Fruit fly (Drosophila melanogaster) whole organism, embryonic: ENCODE measurements around the gene Rad60.
A peak's percentile ranks its signal among the peaks of the same experiment; 100 is the strongest.

Experiments used
- Adf1 ChIP-seq: fragments of 200-800 bp; sonication (Bioruptor generic); IDR thresholded peaks from 2 replicates; pipeline ENCODE4 v1.3.6; 2022; ENCODE audit warnings: missing biosample characterization, missing genetic modification characterization
- Bdp1 ChIP-seq: fragments of 200-800 bp; sonication (Bioruptor generic); optimal IDR thresholded peaks from 3 replicates; lab custom pipeline; 2016; ENCODE audit warnings: missing biosample characterization, missing genetic modification characterization
- Bgb ChIP-seq: fragments of 200-800 bp; sonication (Bioruptor generic); IDR thresholded peaks from 2 replicates; pipeline ENCODE4 v1.3.6; 2022; ENCODE audit warnings: missing biosample characterization, missing genetic modification characterization; ENCODE audit not compliant: partially characterized antibody
- CG10321 ChIP-seq: fragments of 200-800 bp; sonication (Bioruptor generic); IDR thresholded peaks from 2 replicates; pipeline ENCODE4 v1.3.6; 2022; ENCODE audit warnings: missing biosample characterization, missing genetic modification characterization
- CG11723 ChIP-seq: fragments of 200-800 bp; sonication (Bioruptor generic); optimal IDR thresholded peaks from 2 replicates; lab custom pipeline; 2017; ENCODE audit warnings: missing biosample characterization, mild to moderate bottlenecking, missing genetic modification characterization
- CG12236 ChIP-seq: fragments of 200-800 bp; sonication (Bioruptor generic); optimal IDR thresholded peaks from 2 replicates; lab custom pipeline; 2016; ENCODE audit warnings: missing biosample characterization, missing genetic modification characterization
- CG12769 ChIP-seq: fragments of 200-800 bp; sonication (Bioruptor generic); optimal IDR thresholded peaks from 2 replicates; lab custom pipeline; 2019; ENCODE audit warnings: missing biosample characterization, mild to moderate bottlenecking, missing genetic modification characterization, moderate library complexity
- CG13624 ChIP-seq: fragments of 200-800 bp; sonication (Bioruptor generic); optimal IDR thresholded peaks from 2 replicates; lab custom pipeline; 2016; ENCODE audit warnings: missing biosample characterization, missing genetic modification characterization
- CG13894 ChIP-seq: fragments of 200-800 bp; sonication (Bioruptor generic); optimal IDR thresholded peaks from 3 replicates; lab custom pipeline; 2018; ENCODE audit warnings: missing biosample characterization, mild to moderate bottlenecking, missing genetic modification characterization, moderate library complexity
- CG14050 ChIP-seq: fragments of 200-800 bp; sonication (Bioruptor generic); IDR thresholded peaks from 3 replicates; pipeline ENCODE4 v1.3.6; 2022; ENCODE audit warnings: missing biosample characterization, missing genetic modification characterization
- CG15479 ChIP-seq: fragments of 200-800 bp; sonication (Bioruptor generic); optimal IDR thresholded peaks from 3 replicates; lab custom pipeline; 2019; ENCODE audit warnings: missing biosample characterization, mild to moderate bottlenecking, missing genetic modification characterization, moderate library complexity
- CG16815 ChIP-seq: fragments of 200-800 bp; sonication (Bioruptor generic); optimal IDR thresholded peaks from 3 replicates; lab custom pipeline; 2017; ENCODE audit warnings: missing biosample characterization, mild to moderate bottlenecking, missing genetic modification characterization
- CG17829 ChIP-seq: fragments of 200-800 bp; optimal IDR thresholded peaks from 2 replicates; lab custom pipeline; 2019; ENCODE audit warnings: missing biosample characterization, mild to moderate bottlenecking, missing genetic modification characterization, moderate library complexity
- CG34422 ChIP-seq: fragments of 200-800 bp; sonication (Bioruptor generic); IDR thresholded peaks from 3 replicates; pipeline ENCODE4 v1.3.6; 2022; ENCODE audit warnings: missing biosample characterization, missing genetic modification characterization
- CG3847 ChIP-seq: fragments of 200-800 bp; sonication (Bioruptor generic); IDR thresholded peaks from 2 replicates; pipeline ENCODE4 v1.3.6; 2022; ENCODE audit warnings: missing biosample characterization, missing genetic modification characterization
- CG42726 ChIP-seq: fragments of 200-800 bp; sonication (Bioruptor generic); IDR thresholded peaks from 2 replicates; pipeline ENCODE4 v1.3.6; 2022; ENCODE audit warnings: missing biosample characterization, missing genetic modification characterization; ENCODE audit not compliant: partially characterized antibody
- CG4820 ChIP-seq: fragments of 200-800 bp; sonication (Bioruptor generic); optimal IDR thresholded peaks from 3 replicates; lab custom pipeline; 2016; ENCODE audit warnings: missing biosample characterization, missing genetic modification characterization
- CG7357 ChIP-seq: fragments of 200-800 bp; sonication (Bioruptor generic); IDR thresholded peaks from 3 replicates; pipeline ENCODE4 v1.3.6; 2022; ENCODE audit warnings: missing biosample characterization, missing genetic modification characterization
- CG8290 ChIP-seq, 3 experiments: fragments of 200-800 bp; sonication (Bioruptor generic); optimal IDR thresholded peaks; 2 replicates each; lab custom pipeline; 2016 to 2019; ENCODE audit warnings: missing biosample characterization in 3 of 3, missing genetic modification characterization in 3 of 3, mild to moderate bottlenecking in 2 of 3, moderate library complexity in 1 of 3
- CG8359 ChIP-seq: fragments of 200-800 bp; sonication (Bioruptor generic); optimal IDR thresholded peaks from 2 replicates; lab custom pipeline; 2017; ENCODE audit warnings: missing biosample characterization, mild to moderate bottlenecking, missing genetic modification characterization, borderline replicate concordance
- CG8924 ChIP-seq: fragments of 200-800 bp; optimal IDR thresholded peaks from 3 replicates; lab custom pipeline; 2019; ENCODE audit warnings: missing biosample characterization, mild to moderate bottlenecking, missing genetic modification characterization, moderate library complexity
- E2f2 ChIP-seq: fragments of 200-800 bp; sonication (Bioruptor generic); IDR thresholded peaks from 2 replicates; pipeline ENCODE4 v1.3.6; 2022; ENCODE audit warnings: missing biosample characterization, missing genetic modification characterization
- Eip74EF ChIP-seq, 2 experiments: fragments of 200-800 bp in 1 of 2; fragments of >200 bp in 1 of 2; sonication (Bioruptor generic) in 1 of 2; optimal IDR thresholded peaks; 2 replicates each; lab custom pipeline; 2017 to 2019; ENCODE audit warnings: missing biosample characterization in 2 of 2, missing genetic modification characterization in 2 of 2, mild to moderate bottlenecking in 1 of 2, moderate library complexity in 1 of 2
- Fer1 ChIP-seq: fragments of 200-800 bp; sonication (Bioruptor generic); optimal IDR thresholded peaks from 2 replicates; lab custom pipeline; 2017; ENCODE audit warnings: missing biosample characterization, mild to moderate bottlenecking, missing genetic modification characterization
- GATAe ChIP-seq: fragments of 200-800 bp; sonication (Bioruptor generic); conservative IDR thresholded peaks from 2 replicates; pipeline ENCODE4 v1.3.6; 2022; ENCODE audit warnings: missing biosample characterization, missing genetic modification characterization
- HLH54F ChIP-seq: fragments of 200-800 bp; sonication (Bioruptor generic); optimal IDR thresholded peaks from 3 replicates; lab custom pipeline; 2016; ENCODE audit warnings: missing biosample characterization, missing genetic modification characterization
- Hand ChIP-seq: fragments of 200-800 bp; sonication (Bioruptor generic); optimal IDR thresholded peaks from 2 replicates; lab custom pipeline; 2017; ENCODE audit warnings: mild to moderate bottlenecking, missing biosample characterization, missing genetic modification reagents, missing genetic modification characterization
- Kr ChIP-seq: fragments of 200-800 bp; sonication (Bioruptor generic); optimal IDR thresholded peaks from 2 replicates; lab custom pipeline; 2017; ENCODE audit warnings: missing biosample characterization, mild to moderate bottlenecking, missing genetic modification characterization
- Myb ChIP-seq: fragments of 200-800 bp; sonication (Bioruptor generic); optimal IDR thresholded peaks from 2 replicates; lab custom pipeline; 2016; ENCODE audit warnings: missing biosample characterization, missing genetic modification characterization
- NFAT ChIP-seq: fragments of 200-800 bp; sonication (Bioruptor generic); IDR thresholded peaks from 2 replicates; pipeline ENCODE4 v1.3.6; 2022; ENCODE audit warnings: missing biosample characterization, missing genetic modification characterization
- Vsx1 ChIP-seq: fragments of 200-800 bp; sonication (Bioruptor generic); optimal IDR thresholded peaks from 2 replicates; lab custom pipeline; 2017; ENCODE audit warnings: missing biosample characterization, mild to moderate bottlenecking, missing genetic modification characterization, missing genetic modification reagents
- YL-1 ChIP-seq: fragments of 200-800 bp; sonication (Bioruptor generic); optimal IDR thresholded peaks from 3 replicates; lab custom pipeline; 2017; ENCODE audit warnings: missing biosample characterization, mild to moderate bottlenecking, missing genetic modification characterization
- btn ChIP-seq: fragments of 200-800 bp; sonication (Bioruptor generic); optimal IDR thresholded peaks from 2 replicates; lab custom pipeline; 2016; ENCODE audit warnings: missing biosample characterization, missing genetic modification characterization
- cas ChIP-seq: fragments of 200-800 bp; sonication (Bioruptor generic); IDR thresholded peaks from 2 replicates; pipeline ENCODE4 v1.3.6; 2022; ENCODE audit warnings: missing biosample characterization, missing genetic modification characterization
- chn ChIP-seq: fragments of 200-800 bp; sonication (Bioruptor generic); optimal IDR thresholded peaks from 2 replicates; lab custom pipeline; 2016; ENCODE audit warnings: missing biosample characterization, missing genetic modification characterization
- crp ChIP-seq, 2 experiments: fragments of 200-800 bp; sonication (Bioruptor generic); optimal IDR thresholded peaks; 2 replicates in 1 of 2; 3 replicates in 1 of 2; lab custom pipeline; 2017; ENCODE audit warnings: missing biosample characterization in 2 of 2, missing genetic modification characterization in 2 of 2, mild to moderate bottlenecking in 1 of 2, moderate library complexity in 1 of 2
- emc ChIP-seq: fragments of 200-800 bp; sonication (Bioruptor generic); optimal IDR thresholded peaks from 2 replicates; lab custom pipeline; 2016; ENCODE audit warnings: missing biosample characterization, missing genetic modification characterization
- ftz-f1 ChIP-seq: fragments of 200-800 bp; sonication (Bioruptor generic); optimal IDR thresholded peaks from 2 replicates; lab custom pipeline; 2016; ENCODE audit warnings: missing biosample characterization, missing genetic modification characterization
- grau ChIP-seq: fragments of 200-800 bp; optimal IDR thresholded peaks from 3 replicates; lab custom pipeline; 2019; ENCODE audit warnings: missing biosample characterization, mild to moderate bottlenecking, missing genetic modification characterization, moderate library complexity
- h ChIP-seq: fragments of >200 bp; optimal IDR thresholded peaks from 2 replicates; lab custom pipeline; 2017
- ham ChIP-seq: fragments of 200-800 bp; sonication (Bioruptor generic); IDR thresholded peaks from 2 replicates; pipeline ENCODE4 v1.3.6; 2022; ENCODE audit warnings: missing biosample characterization, missing genetic modification characterization
- inv ChIP-seq: fragments of 200-800 bp; sonication (Bioruptor generic); IDR thresholded peaks from 2 replicates; pipeline ENCODE4 v1.3.6; 2022; ENCODE audit warnings: missing biosample characterization, missing genetic modification characterization; ENCODE audit not compliant: partially characterized antibody
- ken ChIP-seq: fragments of 200-800 bp; sonication (Bioruptor generic); IDR thresholded peaks from 3 replicates; pipeline ENCODE4 v1.3.6; 2022; ENCODE audit warnings: missing biosample characterization, missing genetic modification characterization
- prd ChIP-seq, 3 experiments: fragments of >200 bp in 2 of 3; fragments of 200-800 bp in 1 of 3; sonication (Bioruptor generic) in 1 of 3; optimal IDR thresholded peaks in 2 of 3; IDR thresholded peaks in 1 of 3; 2 replicates in 2 of 3; 3 replicates in 1 of 3; pipeline versions ENCODE4 v1.3.6 to Lab custom; 2017 to 2022; ENCODE audit warnings: missing biosample characterization in 1 of 3, missing genetic modification characterization in 1 of 3
- sc ChIP-seq, 3 experiments: fragments of >200 bp in 2 of 3; fragments of 200-800 bp in 1 of 3; sonication (Bioruptor generic) in 1 of 3; optimal IDR thresholded peaks; 2 replicates in 2 of 3; 3 replicates in 1 of 3; lab custom pipeline; 2017; ENCODE audit warnings: mild to moderate bottlenecking in 1 of 3, missing biosample characterization in 1 of 3, missing genetic modification characterization in 1 of 3, missing genetic modification reagents in 1 of 3
- sim ChIP-seq: fragments of 200-800 bp; sonication (Bioruptor generic); IDR thresholded peaks from 2 replicates; pipeline ENCODE4 v1.3.6; 2022; ENCODE audit warnings: missing biosample characterization, missing genetic modification characterization
- slbo ChIP-seq: fragments of 200-800 bp; sonication (Bioruptor generic); IDR thresholded peaks from 2 replicates; pipeline ENCODE4 v1.3.6; 2022; ENCODE audit warnings: missing biosample characterization, missing genetic modification characterization
- tin ChIP-seq: fragments of 200-800 bp; sonication (Bioruptor generic); optimal IDR thresholded peaks from 3 replicates; lab custom pipeline; 2016; ENCODE audit warnings: missing biosample characterization, missing genetic modification characterization
- tll ChIP-seq, 2 experiments: fragments of 200-800 bp in 1 of 2; fragments of >200 bp in 1 of 2; sonication (Bioruptor generic) in 1 of 2; optimal IDR thresholded peaks; 2 replicates each; lab custom pipeline; 2017 to 2019; ENCODE audit warnings: missing biosample characterization in 2 of 2, missing genetic modification characterization in 2 of 2, mild to moderate bottlenecking in 1 of 2, moderate library complexity in 1 of 2

Gene Rad60

dm6 chr3R:23221680-23222148, 29.6 kb downstream of the Rad60 start (continued):
- TF ChIP-seq Kr (GFP tag; lab: Kevin White, UChicago) (no peak), Myb (GFP tag; lab: Kevin White, UChicago) (no peak), cas (no peak), ken (GFP tag; lab: Robert Waterston, UW) (no peak), GATAe (GFP tag; lab: Robert Waterston, UW) (no peak), CG10321 (GFP tag; lab: Robert Waterston, UW) (no peak), CG42726 (GFP tag; lab: Robert Waterston, UW) (no peak), sim (GFP tag; lab: Robert Waterston, UW) (no peak), CG13624 (GFP tag; lab: Kevin White, UChicago) (peak; percentile 33), ftz-f1 (GFP tag; lab: Kevin White, UChicago) (peak; percentile 51), CG13894 (tag; lab: Kevin White, UChicago) (peak; percentile 26), h (lab: Kevin White, UChicago) (no peak), chn (no peak), Hand (GFP tag; lab: Kevin White, UChicago) (no peak), CG14050 (no peak), HLH54F (GFP tag; lab: Kevin White, UChicago) (no peak), Vsx1 (GFP tag; lab: Kevin White, UChicago) (no peak), CG8290 (GFP tag; optimal IDR thresholded peaks at IDR 0.05; lab: Kevin White, UChicago) (no peak), CG8290 (tag; optimal IDR thresholded peaks at IDR 0.05; lab: Kevin White, UChicago) (no peak), CG12769 (tag; lab: Kevin White, UChicago) (peak; percentile 18), tin (GFP tag; lab: Kevin White, UChicago) (no peak), CG7357 (GFP tag; lab: Robert Waterston, UW) (no peak), emc (GFP tag; lab: Kevin White, UChicago) (no peak), Eip74EF (GFP tag; optimal IDR thresholded peaks at IDR 0.05; lab: Kevin White, UChicago) (no peak), E2f2 (GFP tag; lab: Robert Waterston, UW) (peak; percentile 72), CG8924 (tag; lab: Kevin White, UChicago) (no peak), CG17829 (tag; lab: Kevin White, UChicago) (no peak), Bdp1 (no peak), crp (GFP tag; optimal IDR thresholded peaks at IDR 0.05; lab: Kevin White, UChicago) (peak in 1 of 2 experiments; percentile 36), prd (optimal IDR thresholded peaks at IDR 0.05; lab: Kevin White, UChicago) (no peak), prd (GFP tag; IDR thresholded peaks at IDR 0.05; lab: Robert Waterston, UW) (no peak), CG15479 (GFP tag; lab: Kevin White, UChicago) (no peak), ham (GFP tag; lab: Robert Waterston, UW) (no peak), Bgb (GFP tag; lab: Robert Waterston, UW) (peak; percentile 45; the same call in 1 of the 2 replicates), btn (GFP tag; lab: Kevin White, UChicago) (no peak), CG12236 (GFP tag; lab: Kevin White, UChicago) (no peak), sc (optimal IDR thresholded peaks at IDR 0.05; lab: Kevin White, UChicago) (no peak), sc (GFP tag; optimal IDR thresholded peaks at IDR 0.05; lab: Kevin White, UChicago) (no peak), Adf1 (GFP tag; lab: Robert Waterston, UW) (no peak; the same call in 1 of the 2 replicates), NFAT (GFP tag; lab: Robert Waterston, UW) (no peak), YL-1 (GFP tag; lab: Kevin White, UChicago) (peak; percentile 25), CG3847 (GFP tag; lab: Robert Waterston, UW) (no peak), CG11723 (GFP tag; lab: Kevin White, UChicago) (no peak), grau (tag; lab: Kevin White, UChicago) (no peak), CG4820 (no peak), CG8359 (GFP tag; lab: Kevin White, UChicago) (no peak), CG16815 (no peak), slbo (no peak), inv (no peak), tll (GFP tag; optimal IDR thresholded peaks at IDR 0.05; lab: Kevin White, UChicago) (no peak), Fer1 (GFP tag; lab: Kevin White, UChicago) (peak; percentile 53), CG34422 (GFP tag; lab: Robert Waterston, UW) (no peak)
